Fruit fly (Drosophila melanogaster) whole organism: ENCODE data around the gene Fdh.

ENCODE experiments used
- Dll ChIP-seq: fragments of >200 bp; optimal IDR thresholded peaks from 2 replicates; lab custom pipeline; 2017
- EcR ChIP-seq, 2 experiments: fragments of >200 bp; optimal IDR thresholded peaks; 2 replicates each; lab custom pipeline; 2017; ENCODE audit warnings: missing biosample characterization in 2 of 2, missing genetic modification characterization in 2 of 2, missing genetic modification reagents in 2 of 2
- pan ChIP-seq: fragments of >200 bp; optimal IDR thresholded peaks from 2 replicates; lab custom pipeline; 2017
- psq ChIP-seq: fragments of >200 bp; optimal IDR thresholded peaks from 2 replicates; lab custom pipeline; 2017
- usp ChIP-seq: fragments of >200 bp; optimal IDR thresholded peaks from 2 replicates; lab custom pipeline; 2017; ENCODE audit warnings: missing biosample characterization, missing genetic modification characterization, mixed read lengths

- no peak for TF ChIP-seq psq (lab: Kevin White, UChicago)
- no peak for TF ChIP-seq pan (lab: Kevin White, UChicago)
- no peak for TF ChIP-seq usp (GFP tag; lab: Kevin White, UChicago)
- no peak for TF ChIP-seq Dll (lab: Kevin White, UChicago)
- no peak for TF ChIP-seq EcR (GFP tag; optimal IDR thresholded peaks at IDR 0.05; lab: Kevin White, UChicago)
Observed at dm6 chr3R:10842422-10842821, 29.8 kb downstream of the Fdh start.
